Fruit fly (Drosophila melanogaster): Measurements from ENCODE around the gene Nrx-IV.

DNA sequence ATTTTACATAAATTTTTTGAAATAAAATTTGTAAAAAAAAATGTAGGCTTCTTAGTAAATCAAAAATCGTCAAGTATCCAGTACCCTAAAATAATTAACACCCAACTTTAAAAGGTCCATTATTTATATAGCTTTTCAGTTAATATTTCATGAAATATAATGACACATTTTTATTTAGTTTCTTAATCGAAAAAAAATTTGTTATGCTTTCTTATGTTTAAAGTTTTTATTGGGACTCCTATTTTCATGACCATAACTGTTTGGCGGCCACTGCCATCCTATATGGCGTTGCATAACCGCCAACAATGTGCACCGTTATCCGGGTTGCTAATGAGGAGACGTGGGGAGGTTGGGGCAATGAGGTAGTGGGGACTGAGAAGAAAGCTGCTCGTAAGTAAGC lies 37.8 kb upstream of the Nrx-IV start:
- TF ChIP-seq CG9139 (GFP tag; optimal IDR thresholded peaks at IDR 0.05) (no peak), Smox (GFP tag; optimal IDR thresholded peaks at IDR 0.05) (no peak), Gug (GFP tag; IDR thresholded peaks at IDR 0.05) (peak; percentile 29; the same call in 1 of the 2 replicates), CG6808 (GFP tag; optimal IDR thresholded peaks at IDR 0.05) (no peak), salr (GFP tag; optimal IDR thresholded peaks at IDR 0.05) (no peak), ss (GFP tag; optimal IDR thresholded peaks at IDR 0.05) (no peak), topi (GFP tag; optimal IDR thresholded peaks at IDR 0.05) (peak; percentile 40), achi (GFP tag; optimal IDR thresholded peaks at IDR 0.05) (no peak), CG10669 (GFP tag; optimal IDR thresholded peaks at IDR 0.05) (peak; percentile 3), CG4318 (GFP tag; optimal IDR thresholded peaks at IDR 0.05) (no peak), CG16779 (tag; optimal IDR thresholded peaks at IDR 0.05) (no peak), CG15336 (GFP tag; IDR thresholded peaks at IDR 0.05) (peak; percentile 64), fd59A (GFP tag; optimal IDR thresholded peaks at IDR 0.05) (no peak)
